Worm (Caenorhabditis elegans) whole organism, L1 larva: Measurements from ENCODE around the gene chc-1.

Source experiments
- aly-2 ChIP-seq: fragments of 150-350 bp; optimal IDR thresholded peaks from 2 replicates; lab custom pipeline; 2014; ENCODE audit warnings: missing biosample characterization, missing genetic modification characterization
- blmp-1 ChIP-seq: fragments of 150-350 bp; optimal IDR thresholded peaks from 2 replicates; lab custom pipeline; 2014; ENCODE audit warnings: missing biosample characterization, missing genetic modification characterization
- ceh-82 ChIP-seq, 3 experiments: fragments of 150-350 bp in 1 of 3; sonication (generic microtip) in 2 of 3; optimal IDR thresholded peaks; 2 replicates each; lab custom pipeline; 2014 to 2017; ENCODE audit warnings: missing biosample characterization in 3 of 3, missing genetic modification characterization in 3 of 3
- ceh-88 ChIP-seq: fragments of 200-800 bp; sonication (Bioruptor generic); IDR thresholded peaks from 2 replicates; pipeline ENCODE4 v1.3.6; 2022; ENCODE audit warnings: missing genetic modification characterization, missing compliant biosample characterization
- dpl-1 ChIP-seq, 3 experiments: fragments of 150-350 bp in 2 of 3; sonication (generic microtip) in 1 of 3; optimal IDR thresholded peaks; 2 replicates each; lab custom pipeline; 2014 to 2017; ENCODE audit warnings: missing biosample characterization in 3 of 3, missing genetic modification characterization in 3 of 3, missing genetic modification reagents in 3 of 3
- efl-1 ChIP-seq, 4 experiments: fragments of 150-350 bp; optimal IDR thresholded peaks in 3 of 4; peaks in 1 of 4; 1 replicate in 1 of 4; 2 replicates in 3 of 4; lab custom pipeline; 2014; ENCODE audit warnings: missing biosample characterization in 2 of 4, missing genetic modification characterization in 2 of 4, missing genetic modification reagents in 2 of 4
- egl-13 ChIP-seq: sonication (generic microtip); optimal IDR thresholded peaks from 2 replicates; lab custom pipeline; 2016; ENCODE audit warnings: missing genotype, missing genetic modification reagents, missing genetic modification characterization, missing compliant biosample characterization
- elt-2 ChIP-seq: sonication (generic microtip); optimal IDR thresholded peaks from 2 replicates; lab custom pipeline; 2016; ENCODE audit warnings: missing genetic modification characterization, mild to moderate bottlenecking, inconsistent platforms, missing compliant biosample characterization, missing genetic modification reagents
- elt-3 ChIP-seq, 6 experiments: fragments of 150-350 bp in 1 of 6; sonication (generic microtip); optimal IDR thresholded peaks; 2 replicates each; lab custom pipeline; 2017 to 2018; ENCODE audit warnings: missing biosample characterization in 6 of 6, missing genetic modification characterization in 6 of 6, inconsistent platforms in 1 of 6
- fkh-10 ChIP-seq: sonication (generic microtip); optimal IDR thresholded peaks from 2 replicates; lab custom pipeline; 2017; ENCODE audit warnings: missing biosample characterization, missing genetic modification reagents, missing genetic modification characterization
- fkh-8 ChIP-seq: sonication (generic microtip); optimal IDR thresholded peaks from 2 replicates; lab custom pipeline; 2016; ENCODE audit warnings: mild to moderate bottlenecking, missing genetic modification characterization, missing compliant biosample characterization
- fos-1 ChIP-seq: fragments of 150-350 bp; optimal IDR thresholded peaks from 2 replicates; lab custom pipeline; 2014; ENCODE audit warnings: missing biosample characterization, missing genetic modification characterization
- hlh-17 ChIP-seq: fragments of 200-800 bp; sonication (Bioruptor generic); optimal IDR thresholded peaks from 2 replicates; lab custom pipeline; 2018; ENCODE audit warnings: missing genetic modification characterization, mild to moderate bottlenecking, missing compliant biosample characterization, moderate library complexity, borderline replicate concordance
- hpl-2 ChIP-seq: fragments of 150-350 bp; optimal IDR thresholded peaks from 2 replicates; lab custom pipeline; 2014; ENCODE audit warnings: missing biosample characterization, missing genetic modification reagents, missing genetic modification characterization
- irx-1 ChIP-seq: sonication (generic microtip); optimal IDR thresholded peaks from 2 replicates; lab custom pipeline; 2016; ENCODE audit warnings: missing genetic modification characterization, missing compliant biosample characterization
- lin-13 ChIP-seq: fragments of 150-350 bp; optimal IDR thresholded peaks from 2 replicates; lab custom pipeline; 2014; ENCODE audit warnings: missing biosample characterization, missing genetic modification reagents, missing genetic modification characterization
- lin-14 ChIP-seq: fragments of 200-800 bp; sonication (Bioruptor generic); optimal IDR thresholded peaks from 2 replicates; lab custom pipeline; 2018; ENCODE audit warnings: mild to moderate bottlenecking, missing genetic modification characterization, moderate library complexity, missing compliant biosample characterization
- lin-15B ChIP-seq: fragments of 150-350 bp; sonication (generic microtip); optimal IDR thresholded peaks from 3 replicates; lab custom pipeline; 2014; ENCODE audit warnings: missing biosample characterization, missing genetic modification characterization
- lin-35 ChIP-seq, 2 experiments: fragments of 150-350 bp; optimal IDR thresholded peaks; 2 replicates each; lab custom pipeline; 2014; ENCODE audit warnings: missing biosample characterization in 2 of 2, missing genetic modification characterization in 2 of 2, missing genetic modification reagents in 2 of 2
- lsy-2 ChIP-seq, 2 experiments: fragments of 150-350 bp; optimal IDR thresholded peaks; 2 replicates each; lab custom pipeline; 2014; ENCODE audit warnings: missing biosample characterization in 2 of 2, missing genetic modification characterization in 2 of 2
- nhr-11 ChIP-seq: fragments of 150-350 bp; optimal IDR thresholded peaks from 2 replicates; lab custom pipeline; 2014; ENCODE audit warnings: missing biosample characterization, missing genetic modification characterization
- nhr-12 ChIP-seq: sonication (generic microtip); optimal IDR thresholded peaks from 2 replicates; lab custom pipeline; 2017; ENCODE audit warnings: missing biosample characterization, missing genetic modification characterization
- nhr-20 ChIP-seq: sonication (generic microtip); optimal IDR thresholded peaks from 2 replicates; lab custom pipeline; 2016; ENCODE audit warnings: mild to moderate bottlenecking, missing genetic modification characterization, missing compliant biosample characterization
- nhr-237 ChIP-seq: fragments of 150-350 bp; optimal IDR thresholded peaks from 2 replicates; lab custom pipeline; 2014; ENCODE audit warnings: missing biosample characterization, missing genetic modification characterization
- nhr-28 ChIP-seq: fragments of 150-350 bp; optimal IDR thresholded peaks from 2 replicates; lab custom pipeline; 2014; ENCODE audit warnings: missing biosample characterization, missing genetic modification characterization
- nhr-77 ChIP-seq: fragments of 150-350 bp; optimal IDR thresholded peaks from 2 replicates; lab custom pipeline; 2014; ENCODE audit warnings: missing biosample characterization, missing genetic modification characterization
- nhr-85 ChIP-seq: sonication (generic microtip); peaks from one replicate; lab custom pipeline; 2016; ENCODE audit warnings: missing genetic modification characterization, inconsistent platforms, missing compliant biosample characterization
- pax-3 ChIP-seq: fragments of 200-800 bp; sonication (Bioruptor generic); optimal IDR thresholded peaks from 2 replicates; lab custom pipeline; 2018; ENCODE audit warnings: mild to moderate bottlenecking, missing genetic modification characterization, moderate library complexity, missing compliant biosample characterization
- pqm-1 ChIP-seq: sonication (generic microtip); optimal IDR thresholded peaks from 3 replicates; lab custom pipeline; 2017; ENCODE audit warnings: missing biosample characterization, missing genetic modification characterization
- rnt-1 ChIP-seq: sonication (generic microtip); optimal IDR thresholded peaks from 2 replicates; lab custom pipeline; 2016; ENCODE audit warnings: mild to moderate bottlenecking, missing genetic modification characterization, moderate library complexity, missing compliant biosample characterization
- skn-1 ChIP-seq: fragments of 150-350 bp; optimal IDR thresholded peaks from 2 replicates; lab custom pipeline; 2014; ENCODE audit warnings: missing biosample characterization, missing genetic modification characterization
- snpc-4 ChIP-seq: fragments of 150-350 bp; optimal IDR thresholded peaks from 2 replicates; lab custom pipeline; 2014; ENCODE audit warnings: missing biosample characterization, missing genetic modification characterization
- vab-15 ChIP-seq: sonication (generic microtip); optimal IDR thresholded peaks from 2 replicates; lab custom pipeline; 2017; ENCODE audit warnings: missing genotype, mild to moderate bottlenecking, missing genetic modification characterization, missing compliant biosample characterization
- xbp-1 ChIP-seq: sonication (generic microtip); optimal IDR thresholded peaks from 2 replicates; lab custom pipeline; 2016; ENCODE audit warnings: missing genetic modification characterization, missing compliant biosample characterization
- zag-1 ChIP-seq: fragments of 150-350 bp; optimal IDR thresholded peaks from 2 replicates; lab custom pipeline; 2014; ENCODE audit warnings: missing biosample characterization, missing genetic modification characterization
- ztf-11 ChIP-seq, 2 experiments: sonication (generic microtip); optimal IDR thresholded peaks; 2 replicates each; lab custom pipeline; 2016 to 2017; ENCODE audit warnings: missing genetic modification characterization in 2 of 2, missing biosample characterization in 1 of 2, missing compliant biosample characterization in 1 of 2

The chc-1 gene

ce11 chrIII:10156269-10156668 lies 47.4 kb upstream of the chc-1 start:
- TF ChIP-seq zag-1 (tag; lab: Kevin White, UChicago) (no peak), lin-13 (GFP tag; lab: Kevin White, UChicago) (no peak), irx-1 (no peak), blmp-1 (no peak), nhr-77 (tag; lab: Kevin White, UChicago) (no peak), fos-1 (tag; lab: Kevin White, UChicago) (no peak), aly-2 (tag; lab: Kevin White, UChicago) (no peak), skn-1 (tag; lab: Kevin White, UChicago) (no peak), egl-13 (tag; lab: Kevin White, UChicago) (no peak), hpl-2 (GFP tag; lab: Kevin White, UChicago) (no peak), fkh-8 (tag; lab: Kevin White, UChicago) (no peak), rnt-1 (tag; lab: Kevin White, UChicago) (no peak), nhr-237 (tag; lab: Kevin White, UChicago) (no peak)

ce11 chrIII:10160385-10160784 lies 43.2 kb upstream of the chc-1 start, which contains the start of the genes K08E5.5 and mua-3:
Gene K08E5.5, minus strand, starts transcription at chrIII:10160485.
Gene mua-3, plus strand, starts transcription at chrIII:10160697.
- no peak for TF ChIP-seq nhr-20
- TF ChIP-seq fkh-10 (GFP tag; lab: Kevin White, UChicago) = no peak
- TF ChIP-seq hlh-17 (GFP tag; lab: Kevin White, UChicago) = no peak
- TF ChIP-seq elt-2 (tag; lab: Kevin White, UChicago) = no peak
- TF ChIP-seq lin-14 (GFP tag; lab: Kevin White, UChicago) = no peak
- no peak for TF ChIP-seq ceh-88 (GFP tag; lab: Robert Waterston, UW)
- no peak for TF ChIP-seq ceh-82 (tag; optimal IDR thresholded peaks at IDR 0.05; lab: Kevin White, UChicago)
- TF ChIP-seq hpl-2 (GFP tag; lab: Kevin White, UChicago) = no peak
- TF ChIP-seq nhr-28 (tag; lab: Kevin White, UChicago) = no peak
- TF ChIP-seq lin-15B = no peak
- no peak for TF ChIP-seq lin-35 (GFP tag; optimal IDR thresholded peaks at IDR 0.05; lab: Kevin White, UChicago)

DNA sequence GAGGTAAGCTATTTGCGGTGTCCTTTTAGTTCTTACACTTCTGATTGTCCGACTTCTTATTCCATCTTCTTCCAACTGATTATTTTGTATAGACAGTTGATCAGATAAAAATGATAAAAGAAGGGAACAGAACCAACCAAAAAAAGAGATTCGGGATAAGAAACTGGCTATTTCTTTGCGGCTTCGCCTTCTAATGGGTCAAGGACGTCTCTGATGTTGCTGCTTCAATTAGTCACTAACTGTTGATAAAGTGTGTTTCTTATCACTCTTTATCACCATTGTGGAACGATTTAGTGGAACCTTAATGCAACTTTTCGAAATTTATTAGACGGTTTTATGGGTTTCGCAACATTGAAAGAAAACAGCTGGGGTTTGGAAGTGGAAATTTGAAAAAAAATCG lies 33.4 kb upstream of the chc-1 start:
- TF ChIP-seq elt-3 (tag; optimal IDR thresholded peaks at IDR 0.05; lab: Kevin White, UChicago) (peak in 2 of 6 experiments; percentile 25 to 71), blmp-1 (peak; percentile 65), nhr-12 (no peak), efl-1 (optimal IDR thresholded peaks at IDR 0.05; lab: Kevin White, UChicago) (no peak), efl-1 (GFP tag; optimal IDR thresholded peaks at IDR 0.05 in 1 of 2; lab: Kevin White, UChicago) (no peak)

- TF ChIP-seq rnt-1 (tag; lab: Kevin White, UChicago) = no peak
- no peak for TF ChIP-seq fos-1 (tag; lab: Kevin White, UChicago)
- TF ChIP-seq nhr-11 (tag; lab: Kevin White, UChicago) = no peak
- no peak for TF ChIP-seq lin-13 (GFP tag; lab: Kevin White, UChicago)
- TF ChIP-seq vab-15 (tag; lab: Kevin White, UChicago) = no peak
- TF ChIP-seq pax-3 = no peak
- no peak for TF ChIP-seq pqm-1 (tag; lab: Kevin White, UChicago)
- TF ChIP-seq nhr-85 (tag; lab: Kevin White, UChicago) = no peak
- no peak for TF ChIP-seq ztf-11 (tag; optimal IDR thresholded peaks at IDR 0.05; lab: Kevin White, UChicago)
- TF ChIP-seq zag-1 (tag; lab: Kevin White, UChicago) = no peak
- TF ChIP-seq egl-13 (tag; lab: Kevin White, UChicago) = no peak
- TF ChIP-seq irx-1 = no peak
- TF ChIP-seq dpl-1 (GFP tag; optimal IDR thresholded peaks at IDR 0.05; lab: Kevin White, UChicago) = no peak
- no peak for TF ChIP-seq nhr-12
- no peak for TF ChIP-seq lsy-2 (tag; optimal IDR thresholded peaks at IDR 0.05; lab: Kevin White, UChicago)
- no peak for TF ChIP-seq nhr-77 (tag; lab: Kevin White, UChicago)
- TF ChIP-seq xbp-1 = no peak
- no peak for TF ChIP-seq snpc-4 (tag; lab: Kevin White, UChicago)
Observed at ce11 chrIII:10178023-10178422, 25.6 kb upstream of the chc-1 start.
